Worm (Caenorhabditis elegans) whole organism, early embryonic: ENCODE results near the gene F14D7.1.
"Not testable (repeated sequence)": the region's sequence is repeated elsewhere in the genome, so short reads cannot be mapped to it uniquely, and the experiment has no call there.

Experiments
- B0310.2 ChIP-seq: sonication (generic microtip); optimal IDR thresholded peaks from 2 replicates; lab custom pipeline; 2016; ENCODE audit warnings: mild to moderate bottlenecking, missing genetic modification characterization, missing compliant biosample characterization
- F13C5.2 ChIP-seq: sonication (generic microtip); optimal IDR thresholded peaks from 2 replicates; lab custom pipeline; 2017; ENCODE audit warnings: mild to moderate bottlenecking, missing genetic modification characterization, inconsistent platforms, missing compliant biosample characterization
- aly-1 ChIP-seq: sonication (generic microtip); optimal IDR thresholded peaks from 2 replicates; lab custom pipeline; 2016; ENCODE audit warnings: missing genetic modification characterization, missing compliant biosample characterization
- ama-1 ChIP-seq: fragments of 150-350 bp; optimal IDR thresholded peaks from 2 replicates; lab custom pipeline; 2014
- ceh-13 ChIP-seq: fragments of 200-800 bp; sonication (Bioruptor generic); optimal IDR thresholded peaks from 2 replicates; lab custom pipeline; 2018; ENCODE audit warnings: mild to moderate bottlenecking, missing genetic modification characterization, missing compliant biosample characterization
- ceh-36 ChIP-seq: sonication (generic microtip); optimal IDR thresholded peaks from 2 replicates; lab custom pipeline; 2016; ENCODE audit warnings: missing genetic modification characterization, inconsistent platforms, missing compliant biosample characterization
- ets-7 ChIP-seq: sonication (generic microtip); optimal IDR thresholded peaks from 2 replicates; lab custom pipeline; 2016; ENCODE audit warnings: missing genotype, missing genetic modification characterization, missing compliant biosample characterization
- flt-1 ChIP-seq: fragments of 200-800 bp; sonication (Bioruptor generic); IDR thresholded peaks from 2 replicates; pipeline ENCODE4 v1.3.6; 2022; ENCODE audit warnings: missing genetic modification characterization, missing compliant biosample characterization
- hmbx-1 ChIP-seq: sonication (generic microtip); optimal IDR thresholded peaks from 2 replicates; lab custom pipeline; 2016; ENCODE audit warnings: mild to moderate bottlenecking, missing genetic modification characterization, missing compliant biosample characterization
- hmg-4 ChIP-seq: fragments of 200-800 bp; sonication (Bioruptor generic); optimal IDR thresholded peaks from 2 replicates; lab custom pipeline; 2018; ENCODE audit warnings: mild to moderate bottlenecking, missing genetic modification characterization, missing compliant biosample characterization
- hnd-1 ChIP-seq: sonication (generic microtip); optimal IDR thresholded peaks from 2 replicates; lab custom pipeline; 2016; ENCODE audit warnings: missing genetic modification characterization, missing compliant biosample characterization
- pes-1 ChIP-seq: fragments of 200-800 bp; sonication (Bioruptor generic); IDR thresholded peaks from 2 replicates; pipeline ENCODE4 v1.3.6; 2022; ENCODE audit warnings: missing genetic modification reagents, missing genetic modification characterization, missing compliant biosample characterization
- scrt-1 ChIP-seq: fragments of 200-800 bp; sonication (Bioruptor generic); IDR thresholded peaks from 2 replicates; pipeline ENCODE4 v1.3.6; 2022; ENCODE audit warnings: missing genetic modification characterization, missing compliant biosample characterization
- sea-1 ChIP-seq: fragments of 200-800 bp; sonication (Bioruptor generic); conservative IDR thresholded peaks from 2 replicates; pipeline ENCODE4 v1.3.6; 2022; ENCODE audit warnings: missing genetic modification characterization, missing compliant biosample characterization
- tbx-11 ChIP-seq: fragments of 200-800 bp; sonication (Bioruptor generic); IDR thresholded peaks from 2 replicates; pipeline ENCODE4 v1.3.6; 2022; ENCODE audit warnings: missing genetic modification characterization, missing compliant biosample characterization
- tbx-37 ChIP-seq: fragments of 200-800 bp; sonication (Bioruptor generic); conservative IDR thresholded peaks from 2 replicates; pipeline ENCODE4 v1.3.6; 2022; ENCODE audit warnings: missing genetic modification reagents, missing genetic modification characterization, missing compliant biosample characterization
- tra-4 ChIP-seq: sonication (generic microtip); optimal IDR thresholded peaks from 2 replicates; lab custom pipeline; 2017; ENCODE audit warnings: missing genetic modification characterization, missing compliant biosample characterization

Gene F14D7.1

ce11 chrV:14316525-14316924, 27.3 kb upstream of the F14D7.1 start, which contains the start of gene F47B8.2:
Gene F47B8.2, minus strand, starts transcription at chrV:14316625.
- no peak for TF ChIP-seq ceh-13 (GFP tag; lab: Kevin White, UChicago)
- TF ChIP-seq B0310.2 (tag; lab: Kevin White, UChicago): no peak
- TF ChIP-seq tbx-11: no peak

- TF ChIP-seq aly-1 (no peak), ama-1 (lab: Kevin White, UChicago) (no peak)
Observed at ce11 chrV:14314236-14314635, 25.0 kb upstream of the F14D7.1 start, which contains the start of gene F47B8.1. Gene F47B8.1, minus strand, starts transcription at chrV:14314336.

DNA sequence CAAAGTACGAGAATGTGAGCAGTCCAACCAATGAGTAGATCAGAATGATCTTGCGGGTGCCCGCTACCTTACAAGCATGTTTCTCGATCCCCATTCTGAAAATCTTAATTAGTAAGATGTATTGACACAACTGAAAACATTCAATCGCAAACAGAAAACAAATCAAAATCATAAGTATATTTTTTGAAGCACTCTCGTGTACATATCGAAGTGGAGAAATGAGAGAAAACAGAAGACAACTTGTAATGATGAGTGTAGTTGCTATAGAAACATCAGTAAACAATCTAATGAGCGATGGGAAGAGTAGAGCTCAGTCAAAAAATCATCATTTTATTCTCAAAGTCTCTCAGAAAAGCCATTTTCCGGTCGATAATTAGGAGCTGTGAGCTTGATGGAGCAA, 23.4 kb upstream of the F14D7.1 start, which contains the start of gene F14D7.8:
Gene F14D7.8 (minus strand): TSS at position 101 of the 400 bp plus-strand sequence.
- TF ChIP-seq pes-1 (GFP tag; lab: Robert Waterston, UW) (no peak), ceh-13 (GFP tag; lab: Kevin White, UChicago) (no peak), ama-1 (lab: Kevin White, UChicago) (no peak), ceh-36 (no peak), flt-1 (GFP tag; lab: Robert Waterston, UW) (no peak), aly-1 (no peak), tbx-11 (no peak), tra-4 (tag; lab: Kevin White, UChicago) (no peak), B0310.2 (tag; lab: Kevin White, UChicago) (no peak), F13C5.2 (tag; lab: Kevin White, UChicago) (no peak), scrt-1 (GFP tag; lab: Robert Waterston, UW) (no peak), tbx-37 (no peak), hmbx-1 (tag; lab: Kevin White, UChicago) (no peak), sea-1 (GFP tag; lab: Robert Waterston, UW) (no peak), hnd-1 (tag; lab: Kevin White, UChicago) (no peak)

- no peak for TF ChIP-seq aly-1
- TF ChIP-seq flt-1 (GFP tag; lab: Robert Waterston, UW): no peak
- TF ChIP-seq B0310.2 (tag; lab: Kevin White, UChicago): no peak
- TF ChIP-seq F13C5.2 (tag; lab: Kevin White, UChicago): no peak
- TF ChIP-seq hmg-4 (GFP tag; lab: Kevin White, UChicago): no peak
- no peak for TF ChIP-seq sea-1 (GFP tag; lab: Robert Waterston, UW)
- TF ChIP-seq hmbx-1 (tag; lab: Kevin White, UChicago): no peak
- TF ChIP-seq ama-1 (lab: Kevin White, UChicago): no peak
- no peak for TF ChIP-seq ets-7 (tag; lab: Kevin White, UChicago)
- no peak for TF ChIP-seq tbx-11
Observed at ce11 chrV:14311115-14311514, 21.9 kb upstream of the F14D7.1 start, which contains the start of gene ddn-3. Gene ddn-3, minus strand, starts transcription at chrV:14311215.

- not testable (repeated sequence) for TF ChIP-seq tbx-11; hnd-1 (tag; lab: Kevin White, UChicago); ets-7 (tag; lab: Kevin White, UChicago)
Observed at ce11 chrV:14309632-14310031, 20.4 kb upstream of the F14D7.1 start, which contains the start of gene F14D7.14. Gene F14D7.14, plus strand, starts transcription at chrV:14309932.

DNA sequence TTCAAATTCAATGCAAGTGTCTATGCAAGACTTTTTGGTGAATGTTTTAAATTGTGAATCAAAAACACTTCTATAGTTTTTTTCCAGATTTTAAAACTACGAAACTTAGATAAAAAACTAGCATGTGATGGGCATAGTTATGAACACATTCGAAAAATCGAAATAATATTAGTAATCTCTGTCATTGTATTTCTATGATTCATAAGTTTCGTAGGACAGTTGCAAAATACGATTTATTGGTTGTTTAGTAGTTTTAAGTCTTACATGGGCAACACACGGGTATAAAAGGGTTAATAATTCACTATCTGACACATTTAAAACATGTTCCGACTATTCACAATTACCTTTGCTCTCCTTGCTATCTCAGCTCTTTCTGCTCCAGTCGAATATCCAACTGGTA, 18.9 kb upstream of the F14D7.1 start, which contains the start of gene spig-5:
Gene spig-5 (plus strand): TSS at position 301 of the 400 bp plus-strand sequence.
- TF ChIP-seq ama-1 (lab: Kevin White, UChicago); hmg-4 (GFP tag; lab: Kevin White, UChicago); tbx-37: not testable (repeated sequence)

- TF ChIP-seq hmg-4 (GFP tag; lab: Kevin White, UChicago); sea-1 (GFP tag; lab: Robert Waterston, UW); aly-1: not testable (repeated sequence)
Observed at ce11 chrV:14306771-14307170, 17.5 kb upstream of the F14D7.1 start, which contains the start of gene spig-4. Gene spig-4, minus strand, starts transcription at chrV:14306871.

DNA sequence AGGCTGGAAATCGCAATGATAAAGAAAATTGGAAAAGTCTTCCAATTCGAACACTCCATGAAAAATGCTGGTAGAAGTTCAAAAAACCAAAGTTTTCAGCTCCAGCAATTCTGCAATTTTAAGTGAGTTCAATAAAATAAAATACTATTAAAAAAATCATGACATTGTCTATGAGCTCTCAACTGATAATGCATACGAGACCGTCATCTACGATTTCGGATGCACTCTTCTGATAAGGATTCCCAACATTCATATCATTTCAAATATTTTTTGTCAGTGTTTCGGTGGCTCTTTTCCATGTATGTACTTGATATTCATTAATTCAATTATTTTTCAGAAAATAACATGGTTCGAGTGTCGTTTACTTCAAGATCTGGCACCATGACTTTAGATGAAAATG, 11.8 kb upstream of the F14D7.1 start, which contains the start of gene F14D7.6:
Gene F14D7.6 (plus strand): TSS at position 338 of the 400 bp plus-strand sequence.
- no peak for TF ChIP-seq ets-7 (tag; lab: Kevin White, UChicago)
- TF ChIP-seq ceh-13 (GFP tag; lab: Kevin White, UChicago): no peak
- no peak for TF ChIP-seq tbx-37
- TF ChIP-seq sea-1 (GFP tag; lab: Robert Waterston, UW): no peak
- no peak for TF ChIP-seq ceh-36
- TF ChIP-seq B0310.2 (tag; lab: Kevin White, UChicago): no peak
- no peak for TF ChIP-seq hmbx-1 (tag; lab: Kevin White, UChicago)
- TF ChIP-seq tra-4 (tag; lab: Kevin White, UChicago): no peak
- TF ChIP-seq hmg-4 (GFP tag; lab: Kevin White, UChicago): no peak
- TF ChIP-seq pes-1 (GFP tag; lab: Robert Waterston, UW): no peak
- TF ChIP-seq F13C5.2 (tag; lab: Kevin White, UChicago): no peak
- TF ChIP-seq tbx-11: no peak

- TF ChIP-seq hmbx-1 (tag; lab: Kevin White, UChicago) (no peak), pes-1 (GFP tag; lab: Robert Waterston, UW) (no peak), hmg-4 (GFP tag; lab: Kevin White, UChicago) (no peak), ama-1 (lab: Kevin White, UChicago) (no peak), F13C5.2 (tag; lab: Kevin White, UChicago) (no peak), B0310.2 (tag; lab: Kevin White, UChicago) (no peak), hnd-1 (tag; lab: Kevin White, UChicago) (no peak), aly-1 (no peak), ceh-13 (GFP tag; lab: Kevin White, UChicago) (no peak), tra-4 (tag; lab: Kevin White, UChicago) (no peak), ceh-36 (no peak), ets-7 (tag; lab: Kevin White, UChicago) (no peak), tbx-37 (no peak), sea-1 (GFP tag; lab: Robert Waterston, UW) (no peak), scrt-1 (GFP tag; lab: Robert Waterston, UW) (no peak)
Observed at ce11 chrV:14299569-14300064, 10.4 kb upstream of the F14D7.1 start, which contains the start of the genes spig-3 and F14D7.12. Gene spig-3, minus strand, starts transcription at chrV:14299669. Gene F14D7.12, plus strand, starts transcription at chrV:14300014.
